Worm (Caenorhabditis elegans): ENCODE data around the gene C07G2.5.

Gene C07G2.5

DNA sequence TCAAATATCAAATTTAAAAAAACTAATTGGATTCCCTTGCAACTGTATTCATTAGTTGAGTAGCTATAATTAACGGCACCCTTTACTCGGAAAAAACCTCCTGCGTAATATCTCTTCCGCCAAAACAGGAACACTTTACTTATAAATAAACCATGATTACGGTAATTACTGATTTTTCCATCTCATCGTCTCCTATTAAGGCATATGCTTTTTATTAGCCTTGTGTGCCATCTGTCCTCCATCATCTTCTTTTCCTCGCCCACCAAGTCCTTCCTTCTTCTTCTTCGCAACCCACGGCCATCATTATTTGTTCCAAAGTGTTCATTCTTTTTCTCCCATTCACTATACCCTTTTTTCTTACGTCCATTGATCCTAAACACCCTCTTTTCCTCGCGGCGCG lies 20.6 kb upstream of the C07G2.5 start:
- TF ChIP-seq unc-62 (GFP tag; optimal IDR thresholded peaks at IDR 0.05 in 1 of 2) (peak in 1 of 2 experiments; percentile 60), unc-62 (tag; optimal IDR thresholded peaks at IDR 0.05) (no peak), nhr-111 (GFP tag; optimal IDR thresholded peaks at IDR 0.05) (no peak), lsy-2 (tag; optimal IDR thresholded peaks at IDR 0.05) (no peak), lin-29 (GFP tag; IDR thresholded peaks at IDR 0.05) (no peak), nhr-76 (tag; optimal IDR thresholded peaks at IDR 0.05) (no peak), nhr-10 (tag; optimal IDR thresholded peaks at IDR 0.05) (no peak), dve-1 (tag; optimal IDR thresholded peaks at IDR 0.05; ENCODE audit: insufficient read depth) (no peak), daf-19 (GFP tag; conservative IDR thresholded peaks at IDR 0.05) (no peak)

DNA sequence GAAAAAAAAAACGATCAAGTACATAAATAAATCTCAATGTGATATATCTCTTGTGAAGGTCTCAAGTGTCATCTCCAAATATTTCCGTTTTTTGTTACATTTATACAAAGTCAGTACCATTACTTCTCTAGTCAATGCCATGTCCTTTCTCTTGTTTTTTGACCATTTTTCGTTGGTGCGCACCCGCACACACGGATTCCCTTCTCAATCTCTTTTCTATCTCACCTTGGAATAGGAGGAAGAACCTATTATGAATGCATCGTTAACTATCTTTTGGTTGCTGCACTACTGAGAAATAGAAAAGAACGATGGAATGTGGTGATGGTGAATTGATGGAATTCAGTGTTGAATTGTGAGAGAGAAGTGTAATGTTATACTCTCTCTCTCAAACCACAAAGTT lies 18.9 kb upstream of the C07G2.5 start:
- no peak for TF ChIP-seq tra-1 (GFP tag; IDR thresholded peaks at IDR 0.05)
- no peak for TF ChIP-seq unc-130 (GFP tag; optimal IDR thresholded peaks at IDR 0.05)
- no peak for TF ChIP-seq zip-2 (tag; optimal IDR thresholded peaks at IDR 0.05)
- no peak for TF ChIP-seq spr-1 (tag; optimal IDR thresholded peaks at IDR 0.05)
- no peak for TF ChIP-seq Y75B8A.6 (GFP tag; IDR thresholded peaks at IDR 0.05)
- no peak for TF ChIP-seq ctbp-1 (GFP tag; IDR thresholded peaks at IDR 0.05)
- TF ChIP-seq nhr-102 (tag; optimal IDR thresholded peaks at IDR 0.05): no peak

ce11 chrIII:4515173-4515572 lies 16.3 kb upstream of the C07G2.5 start:
- TF ChIP-seq mxl-3 (GFP tag; optimal IDR thresholded peaks at IDR 0.05): no peak
- no peak for TF ChIP-seq dmd-6 (GFP tag; IDR thresholded peaks at IDR 0.05)
- no peak for TF ChIP-seq hif-1 (tag; optimal IDR thresholded peaks at IDR 0.05)
- TF ChIP-seq nhr-102 (tag; optimal IDR thresholded peaks at IDR 0.05): no peak
- no peak for TF ChIP-seq sdz-12 (GFP tag; optimal IDR thresholded peaks at IDR 0.05)
- TF ChIP-seq hlh-11 (tag; optimal IDR thresholded peaks at IDR 0.05): no peak
- TF ChIP-seq ztf-11 (tag; optimal IDR thresholded peaks at IDR 0.05): no peak
- no peak for TF ChIP-seq fos-1 (tag; optimal IDR thresholded peaks at IDR 0.05)
- TF ChIP-seq nhr-237 (tag; optimal IDR thresholded peaks at IDR 0.05): no peak
- no peak for TF ChIP-seq zip-11 (GFP tag; IDR thresholded peaks at IDR 0.05)
- TF ChIP-seq pqm-1 (tag; optimal IDR thresholded peaks at IDR 0.05): no peak
- TF ChIP-seq nhr-10 (tag; optimal IDR thresholded peaks at IDR 0.05): no peak
- no peak for TF ChIP-seq lin-29 (GFP tag; IDR thresholded peaks at IDR 0.05)
- TF ChIP-seq dmd-8 (GFP tag; IDR thresholded peaks at IDR 0.05): no peak
- no peak for TF ChIP-seq F10B5.3 (tag; optimal IDR thresholded peaks at IDR 0.05)
- no peak for TF ChIP-seq tra-1 (GFP tag; IDR thresholded peaks at IDR 0.05)
- no peak for TF ChIP-seq madf-5 (GFP tag; IDR thresholded peaks at IDR 0.05)
- no peak for TF ChIP-seq nhr-111 (GFP tag; optimal IDR thresholded peaks at IDR 0.05)
- TF ChIP-seq nhr-11 (tag; optimal IDR thresholded peaks at IDR 0.05): no peak
- no peak for TF ChIP-seq cey-2 (tag; optimal IDR thresholded peaks at IDR 0.05; ENCODE audit: borderline replicate concordance, insufficient read depth)

ce11 chrIII:4513926-4514325 lies 15.1 kb upstream of the C07G2.5 start:
- no peak for TF ChIP-seq ztf-7 (tag; optimal IDR thresholded peaks at IDR 0.05)
- peak in 1 of 2 experiments; percentile 30 for TF ChIP-seq mdl-1 (tag; optimal IDR thresholded peaks at IDR 0.05)
- TF ChIP-seq lsy-2 (tag; optimal IDR thresholded peaks at IDR 0.05): peak in 1 of 2 experiments; percentile 28
- TF ChIP-seq nhr-76 (tag; optimal IDR thresholded peaks at IDR 0.05): no peak
- TF ChIP-seq rbr-2 (tag; optimal IDR thresholded peaks at IDR 0.05): no peak
- TF ChIP-seq hlh-30 (tag; optimal IDR thresholded peaks at IDR 0.05; ENCODE audit: insufficient read depth): peak; percentile 42
- peak in 1 of 2 experiments; percentile 48 for TF ChIP-seq unc-62 (GFP tag; optimal IDR thresholded peaks at IDR 0.05 in 1 of 2)
- TF ChIP-seq unc-62 (tag; optimal IDR thresholded peaks at IDR 0.05): no peak

Measured in whole organism, L4 larva.